Worm (Caenorhabditis elegans): ENCODE data around the gene M01A8.1.

M01A8.1 gene

ce11 chrIII:9270183-9270582, 13.1 kb downstream of the M01A8.1 start:
- TF ChIP-seq ets-7 (tag; optimal IDR thresholded peaks at IDR 0.05) (no peak), ama-1 (optimal IDR thresholded peaks at IDR 0.05) (no peak), F13C5.2 (tag; optimal IDR thresholded peaks at IDR 0.05) (no peak), flt-1 (GFP tag; IDR thresholded peaks at IDR 0.05) (no peak), pes-1 (GFP tag; IDR thresholded peaks at IDR 0.05) (no peak), ceh-13 (GFP tag; optimal IDR thresholded peaks at IDR 0.05) (no peak)

ce11 chrIII:9271389-9271918, 14.4 kb downstream of the M01A8.1 start:
- TF ChIP-seq ama-1 (optimal IDR thresholded peaks at IDR 0.05) (no peak), aly-1 (tag; optimal IDR thresholded peaks at IDR 0.05) (no peak), ceh-13 (GFP tag; optimal IDR thresholded peaks at IDR 0.05) (no peak), B0310.2 (tag; optimal IDR thresholded peaks at IDR 0.05) (no peak), ets-7 (tag; optimal IDR thresholded peaks at IDR 0.05) (no peak), ceh-36 (tag; optimal IDR thresholded peaks at IDR 0.05) (no peak), tbx-37 (GFP tag; conservative IDR thresholded peaks at IDR 0.05) (no peak), sea-1 (GFP tag; conservative IDR thresholded peaks at IDR 0.05) (no peak), flt-1 (GFP tag; IDR thresholded peaks at IDR 0.05) (no peak), scrt-1 (GFP tag; IDR thresholded peaks at IDR 0.05) (no peak), hnd-1 (tag; optimal IDR thresholded peaks at IDR 0.05) (no peak), hmbx-1 (tag; optimal IDR thresholded peaks at IDR 0.05) (no peak), pes-1 (GFP tag; IDR thresholded peaks at IDR 0.05) (no peak), hmg-4 (GFP tag; optimal IDR thresholded peaks at IDR 0.05) (no peak), F13C5.2 (tag; optimal IDR thresholded peaks at IDR 0.05) (no peak), tbx-11 (GFP tag; IDR thresholded peaks at IDR 0.05) (no peak)

ce11 chrIII:9272107-9272506, 15.0 kb downstream of the M01A8.1 start:
- TF ChIP-seq tbx-37 (GFP tag; conservative IDR thresholded peaks at IDR 0.05) (no peak), ceh-13 (GFP tag; optimal IDR thresholded peaks at IDR 0.05) (no peak), pes-1 (GFP tag; IDR thresholded peaks at IDR 0.05) (no peak), ceh-36 (tag; optimal IDR thresholded peaks at IDR 0.05) (no peak), sea-1 (GFP tag; conservative IDR thresholded peaks at IDR 0.05) (no peak), B0310.2 (tag; optimal IDR thresholded peaks at IDR 0.05) (no peak), tbx-11 (GFP tag; IDR thresholded peaks at IDR 0.05) (no peak), hmg-4 (GFP tag; optimal IDR thresholded peaks at IDR 0.05) (no peak), hnd-1 (tag; optimal IDR thresholded peaks at IDR 0.05) (no peak)

- no peak for TF ChIP-seq flt-1 (GFP tag; IDR thresholded peaks at IDR 0.05)
- no peak for TF ChIP-seq hmg-4 (GFP tag; optimal IDR thresholded peaks at IDR 0.05)
- no peak for TF ChIP-seq aly-1 (tag; optimal IDR thresholded peaks at IDR 0.05)
- no peak for TF ChIP-seq hnd-1 (tag; optimal IDR thresholded peaks at IDR 0.05)
- TF ChIP-seq sea-1 (GFP tag; conservative IDR thresholded peaks at IDR 0.05) = no peak
- no peak for TF ChIP-seq tbx-11 (GFP tag; IDR thresholded peaks at IDR 0.05)
- TF ChIP-seq hmbx-1 (tag; optimal IDR thresholded peaks at IDR 0.05) = no peak
- no peak for TF ChIP-seq pes-1 (GFP tag; IDR thresholded peaks at IDR 0.05)
- no peak for TF ChIP-seq tbx-37 (GFP tag; conservative IDR thresholded peaks at IDR 0.05)
- TF ChIP-seq B0310.2 (tag; optimal IDR thresholded peaks at IDR 0.05) = no peak
These were observed 20.7 kb downstream of the M01A8.1 start for ce11 chrIII:9277803-9278202.

- no peak for TF ChIP-seq hmg-4 (GFP tag; optimal IDR thresholded peaks at IDR 0.05)
- no peak for TF ChIP-seq ceh-36 (tag; optimal IDR thresholded peaks at IDR 0.05)
- TF ChIP-seq tra-4 (tag; optimal IDR thresholded peaks at IDR 0.05) = no peak
- no peak for TF ChIP-seq ama-1 (optimal IDR thresholded peaks at IDR 0.05)
- TF ChIP-seq sea-1 (GFP tag; conservative IDR thresholded peaks at IDR 0.05) = no peak
- TF ChIP-seq hnd-1 (tag; optimal IDR thresholded peaks at IDR 0.05) = no peak
- no peak for TF ChIP-seq tbx-37 (GFP tag; conservative IDR thresholded peaks at IDR 0.05)
- no peak for TF ChIP-seq ets-7 (tag; optimal IDR thresholded peaks at IDR 0.05)
- TF ChIP-seq scrt-1 (GFP tag; IDR thresholded peaks at IDR 0.05) = no peak
- no peak for TF ChIP-seq hmbx-1 (tag; optimal IDR thresholded peaks at IDR 0.05)
- TF ChIP-seq aly-1 (tag; optimal IDR thresholded peaks at IDR 0.05) = no peak
- no peak for TF ChIP-seq F13C5.2 (tag; optimal IDR thresholded peaks at IDR 0.05)
- TF ChIP-seq ceh-13 (GFP tag; optimal IDR thresholded peaks at IDR 0.05) = no peak
- no peak for TF ChIP-seq flt-1 (GFP tag; IDR thresholded peaks at IDR 0.05)
- no peak for TF ChIP-seq B0310.2 (tag; optimal IDR thresholded peaks at IDR 0.05)
- no peak for TF ChIP-seq pes-1 (GFP tag; IDR thresholded peaks at IDR 0.05)
- TF ChIP-seq tbx-11 (GFP tag; IDR thresholded peaks at IDR 0.05) = no peak
These were observed 24.4 kb downstream of the M01A8.1 start, which contains the start of gene fozi-1 for ce11 chrIII:9281480-9281879. Gene fozi-1 (plus strand): TSS chrIII:9281780.

ce11 chrIII:9288540-9288939, 31.5 kb downstream of the M01A8.1 start:
- no peak for TF ChIP-seq scrt-1 (GFP tag; IDR thresholded peaks at IDR 0.05)
- no peak for TF ChIP-seq tra-4 (tag; optimal IDR thresholded peaks at IDR 0.05)
- no peak for TF ChIP-seq ceh-13 (GFP tag; optimal IDR thresholded peaks at IDR 0.05)
- no peak for TF ChIP-seq hnd-1 (tag; optimal IDR thresholded peaks at IDR 0.05)
- TF ChIP-seq F13C5.2 (tag; optimal IDR thresholded peaks at IDR 0.05) = no peak
- TF ChIP-seq flt-1 (GFP tag; IDR thresholded peaks at IDR 0.05) = no peak
- TF ChIP-seq pes-1 (GFP tag; IDR thresholded peaks at IDR 0.05) = no peak
- no peak for TF ChIP-seq ceh-36 (tag; optimal IDR thresholded peaks at IDR 0.05)
- no peak for TF ChIP-seq tbx-11 (GFP tag; IDR thresholded peaks at IDR 0.05)
- no peak for TF ChIP-seq sea-1 (GFP tag; conservative IDR thresholded peaks at IDR 0.05)
- no peak for TF ChIP-seq ets-7 (tag; optimal IDR thresholded peaks at IDR 0.05)

- TF ChIP-seq pes-1 (GFP tag; IDR thresholded peaks at IDR 0.05) (no peak), aly-1 (tag; optimal IDR thresholded peaks at IDR 0.05) (no peak), hmg-4 (GFP tag; optimal IDR thresholded peaks at IDR 0.05) (no peak), tra-4 (tag; optimal IDR thresholded peaks at IDR 0.05) (no peak), ceh-36 (tag; optimal IDR thresholded peaks at IDR 0.05) (no peak), tbx-11 (GFP tag; IDR thresholded peaks at IDR 0.05) (no peak), ets-7 (tag; optimal IDR thresholded peaks at IDR 0.05) (no peak), tbx-37 (GFP tag; conservative IDR thresholded peaks at IDR 0.05) (no peak), F13C5.2 (tag; optimal IDR thresholded peaks at IDR 0.05) (no peak), hnd-1 (tag; optimal IDR thresholded peaks at IDR 0.05) (no peak), B0310.2 (tag; optimal IDR thresholded peaks at IDR 0.05) (no peak), ceh-13 (GFP tag; optimal IDR thresholded peaks at IDR 0.05) (no peak)
These were observed 32.8 kb downstream of the M01A8.1 start for ce11 chrIII:9289815-9290214.
